Fruit fly (Drosophila melanogaster): ENCODE results near the gene daed.

The daed gene

DNA sequence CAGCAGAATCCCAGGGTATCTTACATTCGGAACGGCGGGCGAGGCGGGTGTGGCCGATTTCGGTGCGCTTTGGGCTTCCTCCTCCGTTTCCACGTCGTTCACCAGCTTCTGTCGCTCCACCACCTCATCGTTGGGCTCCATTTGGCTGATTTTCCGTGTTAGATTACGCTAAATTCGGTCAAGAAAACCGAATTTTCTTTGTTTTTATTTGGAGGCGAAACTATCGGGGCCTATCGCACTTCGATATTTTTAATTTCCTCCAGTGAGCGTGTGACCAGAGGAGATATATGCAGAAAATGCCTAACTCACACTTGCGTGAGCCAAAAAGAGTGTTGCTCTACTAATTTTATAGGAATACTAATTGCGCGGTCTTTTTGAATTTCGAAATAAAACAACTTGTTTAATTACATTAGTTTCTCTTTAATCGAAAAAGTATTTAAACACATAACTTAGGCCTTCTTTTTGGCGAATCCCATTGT is 23.9 kb downstream of the daed start, which contains the start of gene CG10874:
CG10874 (minus strand) TSS at position 264 of the 479 bp plus-strand sequence.
- TF ChIP-seq Hr96 (GFP tag; optimal IDR thresholded peaks at IDR 0.05) (no peak), CG12768 (GFP tag; optimal IDR thresholded peaks at IDR 0.05) (no peak), CG14711 (tag; optimal IDR thresholded peaks at IDR 0.05) (no peak), cnc (optimal IDR thresholded peaks at IDR 0.05) (no peak), CG5204 (GFP tag; optimal IDR thresholded peaks at IDR 0.05) (no peak), CG7045 (GFP tag; optimal IDR thresholded peaks at IDR 0.05) (no peak), pad (GFP tag; optimal IDR thresholded peaks at IDR 0.05) (peak; percentile 10), kay (GFP tag; ENCODE audit: borderline replicate concordance) (no peak), CG11617 (GFP tag; optimal IDR thresholded peaks at IDR 0.05) (no peak), ovo (GFP tag; optimal IDR thresholded peaks at IDR 0.05) (no peak), cic (GFP tag; optimal IDR thresholded peaks at IDR 0.05) (peak; percentile 13), CG33017 (tag; optimal IDR thresholded peaks at IDR 0.05) (no peak), Crg-1 (GFP tag; optimal IDR thresholded peaks at IDR 0.05) (peak; percentile 29), toe (GFP tag; optimal IDR thresholded peaks at IDR 0.05) (no peak), CG7101 (tag; optimal IDR thresholded peaks at IDR 0.05) (no peak), Clk (GFP tag; optimal IDR thresholded peaks at IDR 0.05) (no peak), CG1620 (GFP tag; optimal IDR thresholded peaks at IDR 0.05) (peak; percentile 36), tj (GFP tag; optimal IDR thresholded peaks at IDR 0.05) (no peak), bab1 (GFP tag; optimal IDR thresholded peaks at IDR 0.05) (peak; percentile 67), Mnt (GFP tag; optimal IDR thresholded peaks at IDR 0.05) (peak; percentile 4)

DNA sequence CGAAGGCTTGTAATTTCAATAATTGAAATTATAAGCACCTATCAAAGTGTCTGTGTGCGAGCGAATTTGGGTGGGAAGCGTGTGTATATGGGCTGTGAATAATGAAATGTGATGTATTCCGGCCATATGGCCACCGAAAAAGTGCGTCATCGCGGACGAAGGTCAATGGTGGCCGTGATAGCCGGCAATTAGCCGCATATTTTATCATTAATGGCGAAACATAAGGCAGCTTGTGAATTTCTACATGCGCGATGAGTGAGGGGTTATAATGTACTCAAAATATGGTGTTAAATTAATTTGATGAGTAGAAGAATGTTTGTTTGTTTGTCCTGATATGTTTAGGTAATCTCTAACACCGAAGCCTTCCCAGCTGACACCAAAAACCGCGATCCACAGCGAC is 24.7 kb downstream of the daed start:
- TF ChIP-seq tj (GFP tag; optimal IDR thresholded peaks at IDR 0.05) (no peak), Hr96 (GFP tag; optimal IDR thresholded peaks at IDR 0.05) (no peak), Crg-1 (GFP tag; optimal IDR thresholded peaks at IDR 0.05) (no peak), bab1 (GFP tag; optimal IDR thresholded peaks at IDR 0.05) (no peak), CG33017 (tag; optimal IDR thresholded peaks at IDR 0.05) (no peak), Mnt (GFP tag; optimal IDR thresholded peaks at IDR 0.05) (no peak)

DNA sequence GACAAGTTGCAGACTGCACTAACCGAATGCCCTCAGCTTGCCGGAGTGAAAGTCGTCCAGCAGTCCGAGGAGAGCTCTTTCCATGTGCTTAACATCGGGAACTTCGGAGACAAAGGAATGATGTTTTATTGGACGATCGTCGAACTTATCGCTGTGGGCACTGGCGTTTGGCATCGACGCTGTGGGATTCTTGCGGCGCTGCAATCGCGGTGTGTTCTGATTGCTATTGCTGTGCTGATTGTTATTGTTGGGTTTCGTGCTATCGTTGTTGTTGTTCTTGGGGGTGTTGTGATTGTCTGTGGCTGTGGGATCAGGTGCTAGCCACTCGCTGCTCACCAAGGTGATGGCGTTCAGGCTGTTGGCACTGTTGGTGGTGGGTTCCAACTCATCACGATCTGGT is 25.4 kb downstream of the daed start:
- TF ChIP-seq Crg-1 (GFP tag; optimal IDR thresholded peaks at IDR 0.05), result no peak
- no peak for TF ChIP-seq cic (GFP tag; optimal IDR thresholded peaks at IDR 0.05)
- no peak for TF ChIP-seq tj (GFP tag; optimal IDR thresholded peaks at IDR 0.05)
- no peak for TF ChIP-seq CG12768 (GFP tag; optimal IDR thresholded peaks at IDR 0.05)
- TF ChIP-seq Clk (GFP tag; optimal IDR thresholded peaks at IDR 0.05), result no peak
- no peak for TF ChIP-seq CG5204 (GFP tag; optimal IDR thresholded peaks at IDR 0.05)
- TF ChIP-seq ovo (GFP tag; optimal IDR thresholded peaks at IDR 0.05), result no peak
- TF ChIP-seq CG7045 (GFP tag; optimal IDR thresholded peaks at IDR 0.05), result no peak
- TF ChIP-seq pad (GFP tag; optimal IDR thresholded peaks at IDR 0.05), result no peak
- no peak for TF ChIP-seq cnc (optimal IDR thresholded peaks at IDR 0.05)
- no peak for TF ChIP-seq bab1 (GFP tag; optimal IDR thresholded peaks at IDR 0.05)
- TF ChIP-seq toe (GFP tag; optimal IDR thresholded peaks at IDR 0.05), result no peak
- TF ChIP-seq CG14711 (tag; optimal IDR thresholded peaks at IDR 0.05), result no peak
- no peak for TF ChIP-seq CG33017 (tag; optimal IDR thresholded peaks at IDR 0.05)
- no peak for TF ChIP-seq kay (GFP tag; ENCODE audit: borderline replicate concordance)
- TF ChIP-seq CG11617 (GFP tag; optimal IDR thresholded peaks at IDR 0.05), result no peak
- no peak for TF ChIP-seq CG7101 (tag; optimal IDR thresholded peaks at IDR 0.05)
- TF ChIP-seq Hr96 (GFP tag; optimal IDR thresholded peaks at IDR 0.05), result no peak

DNA sequence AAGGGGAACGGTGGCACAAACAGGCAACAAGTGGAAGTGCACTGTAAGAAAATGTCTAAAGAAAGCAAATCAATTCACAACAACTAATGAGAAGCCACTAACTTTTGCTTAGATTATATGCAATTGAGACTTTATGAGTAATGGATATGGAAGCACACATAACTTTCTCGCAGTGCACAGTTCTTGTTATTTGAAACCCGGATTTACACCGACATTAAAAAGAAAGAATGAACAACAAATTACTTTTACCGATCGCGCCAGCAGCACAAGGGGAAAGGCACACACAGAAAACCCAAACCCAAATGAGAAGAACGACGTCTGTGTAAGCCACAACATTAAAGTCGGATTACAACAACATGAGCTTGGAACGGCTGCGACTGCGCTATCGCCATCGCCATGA is 27.0 kb downstream of the daed start:
- TF ChIP-seq ovo (GFP tag; optimal IDR thresholded peaks at IDR 0.05) (no peak), Crg-1 (GFP tag; optimal IDR thresholded peaks at IDR 0.05) (no peak), Clk (GFP tag; optimal IDR thresholded peaks at IDR 0.05) (no peak), CG12768 (GFP tag; optimal IDR thresholded peaks at IDR 0.05) (no peak)

DNA sequence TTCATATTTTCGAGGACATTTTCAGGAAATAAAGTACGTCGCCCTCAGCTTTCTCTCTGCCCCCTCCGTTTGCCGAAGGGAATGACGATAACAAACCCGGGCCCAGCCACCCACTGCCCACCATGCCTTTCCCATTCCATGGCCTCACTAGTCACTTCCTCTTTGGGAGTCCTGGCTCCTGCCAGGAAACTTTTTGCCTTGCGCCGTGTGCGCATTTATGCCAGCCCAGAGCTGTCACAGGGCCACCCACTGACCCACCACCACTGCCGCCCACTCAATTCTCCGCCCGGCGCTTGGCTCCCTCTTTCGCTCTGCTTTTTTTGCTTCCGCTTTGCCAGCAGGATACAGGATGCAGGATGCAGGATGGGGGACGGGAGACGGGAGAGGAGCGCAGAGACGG is 28.7 kb downstream of the daed start:
- no peak for TF ChIP-seq cic (GFP tag; optimal IDR thresholded peaks at IDR 0.05)
- TF ChIP-seq Clk (GFP tag; optimal IDR thresholded peaks at IDR 0.05), result no peak
- no peak for TF ChIP-seq kay (GFP tag; ENCODE audit: borderline replicate concordance)
- no peak for TF ChIP-seq bab1 (GFP tag; optimal IDR thresholded peaks at IDR 0.05)
- TF ChIP-seq CG11617 (GFP tag; optimal IDR thresholded peaks at IDR 0.05), result no peak
- no peak for TF ChIP-seq ovo (GFP tag; optimal IDR thresholded peaks at IDR 0.05)
- TF ChIP-seq CG14711 (tag; optimal IDR thresholded peaks at IDR 0.05), result no peak
- TF ChIP-seq CG1620 (GFP tag; optimal IDR thresholded peaks at IDR 0.05), result no peak
- no peak for TF ChIP-seq cnc (optimal IDR thresholded peaks at IDR 0.05)
- TF ChIP-seq CG7101 (tag; optimal IDR thresholded peaks at IDR 0.05), result no peak
- TF ChIP-seq Mnt (GFP tag; optimal IDR thresholded peaks at IDR 0.05), result no peak
- TF ChIP-seq tj (GFP tag; optimal IDR thresholded peaks at IDR 0.05), result no peak
- TF ChIP-seq CG7045 (GFP tag; optimal IDR thresholded peaks at IDR 0.05), result no peak
- TF ChIP-seq Crg-1 (GFP tag; optimal IDR thresholded peaks at IDR 0.05), result no peak
- no peak for TF ChIP-seq toe (GFP tag; optimal IDR thresholded peaks at IDR 0.05)
- TF ChIP-seq CG12768 (GFP tag; optimal IDR thresholded peaks at IDR 0.05), result no peak

DNA sequence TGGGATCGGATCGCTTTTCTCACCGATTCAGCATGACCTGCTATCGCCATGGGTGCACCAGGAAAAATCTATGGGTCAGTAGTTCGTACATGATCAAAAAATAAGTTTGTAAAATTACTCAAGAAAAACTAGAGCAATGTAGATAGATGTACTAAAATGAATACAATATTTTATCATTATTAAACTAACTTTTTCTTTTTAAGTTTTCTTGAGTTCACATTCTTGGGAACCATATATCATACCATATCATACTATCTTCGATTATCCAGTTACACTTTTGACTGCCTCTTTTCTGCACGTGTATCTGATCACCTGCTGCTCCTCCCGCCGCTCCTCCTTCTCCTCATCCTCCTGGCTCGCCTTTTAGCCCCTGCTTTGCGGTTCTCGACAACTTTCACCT is 30.7 kb downstream of the daed start:
- TF ChIP-seq pad (GFP tag; optimal IDR thresholded peaks at IDR 0.05) (no peak), CG7101 (tag; optimal IDR thresholded peaks at IDR 0.05) (no peak), CG14711 (tag; optimal IDR thresholded peaks at IDR 0.05) (no peak), Mnt (GFP tag; optimal IDR thresholded peaks at IDR 0.05) (no peak), CG7045 (GFP tag; optimal IDR thresholded peaks at IDR 0.05) (no peak), Crg-1 (GFP tag; optimal IDR thresholded peaks at IDR 0.05) (no peak), CG12768 (GFP tag; optimal IDR thresholded peaks at IDR 0.05) (no peak), CG1620 (GFP tag; optimal IDR thresholded peaks at IDR 0.05) (no peak), toe (GFP tag; optimal IDR thresholded peaks at IDR 0.05) (no peak), CG11617 (GFP tag; optimal IDR thresholded peaks at IDR 0.05) (no peak), CG5204 (GFP tag; optimal IDR thresholded peaks at IDR 0.05) (no peak), bab1 (GFP tag; optimal IDR thresholded peaks at IDR 0.05) (no peak), cic (GFP tag; optimal IDR thresholded peaks at IDR 0.05) (no peak), Hr96 (GFP tag; optimal IDR thresholded peaks at IDR 0.05) (no peak), CG33017 (tag; optimal IDR thresholded peaks at IDR 0.05) (no peak), tj (GFP tag; optimal IDR thresholded peaks at IDR 0.05) (no peak), Clk (GFP tag; optimal IDR thresholded peaks at IDR 0.05) (no peak), ovo (GFP tag; optimal IDR thresholded peaks at IDR 0.05) (no peak)

Measured in whole organism, adult.